Fruit fly (Drosophila melanogaster) whole organism, embryonic: Measurements from ENCODE around the gene Nak.
A peak's percentile ranks its signal among the peaks of the same experiment; 100 is the strongest.

Source experiments
- BtbVII ChIP-seq: fragments of 200-800 bp; sonication (Bioruptor generic); optimal IDR thresholded peaks from 3 replicates; lab custom pipeline; 2017; ENCODE audit warnings: missing biosample characterization, mild to moderate bottlenecking, missing genetic modification characterization
- CG10543 ChIP-seq: fragments of 200-800 bp; sonication (Bioruptor generic); optimal IDR thresholded peaks from 3 replicates; lab custom pipeline; 2017; ENCODE audit warnings: missing biosample characterization, mild to moderate bottlenecking, missing genetic modification characterization, moderate library complexity
- CG11093 ChIP-seq: fragments of 200-800 bp; sonication (Bioruptor generic); IDR thresholded peaks from 3 replicates; pipeline ENCODE4 v1.3.6; 2022; ENCODE audit warnings: missing biosample characterization, missing genetic modification characterization
- CG12071 ChIP-seq: fragments of 200-800 bp; sonication (Bioruptor generic); optimal IDR thresholded peaks from 3 replicates; lab custom pipeline; 2018; ENCODE audit warnings: missing biosample characterization, mild to moderate bottlenecking, missing genetic modification characterization
- CG17385 ChIP-seq: fragments of 200-800 bp; sonication (Bioruptor generic); optimal IDR thresholded peaks from 3 replicates; lab custom pipeline; 2018; ENCODE audit warnings: missing biosample characterization, mild to moderate bottlenecking, missing genetic modification characterization
- CG17912 ChIP-seq: fragments of 200-800 bp; sonication (Bioruptor generic); optimal IDR thresholded peaks from 2 replicates; lab custom pipeline; 2018; ENCODE audit warnings: missing biosample characterization, mild to moderate bottlenecking, missing genetic modification characterization
- CG2678 ChIP-seq: fragments of 200-800 bp; sonication (Bioruptor generic); optimal IDR thresholded peaks from 3 replicates; lab custom pipeline; 2019; ENCODE audit warnings: missing biosample characterization, mild to moderate bottlenecking, missing genetic modification characterization, moderate library complexity
- CG2712 ChIP-seq: fragments of 200-800 bp; optimal IDR thresholded peaks from 3 replicates; lab custom pipeline; 2019; ENCODE audit warnings: missing biosample characterization, mild to moderate bottlenecking, missing genetic modification characterization, moderate library complexity
- CG2889 ChIP-seq: fragments of 200-800 bp; sonication (Bioruptor generic); IDR thresholded peaks from 3 replicates; pipeline ENCODE4 v1.3.6; 2022; ENCODE audit warnings: missing biosample characterization, missing genetic modification characterization
- CG31388 ChIP-seq: fragments of 200-800 bp; sonication (Bioruptor generic); optimal IDR thresholded peaks from 2 replicates; lab custom pipeline; 2016; ENCODE audit warnings: missing biosample characterization, missing genetic modification characterization
- CG32772 ChIP-seq: fragments of 200-800 bp; sonication (Bioruptor generic); IDR thresholded peaks from 2 replicates; pipeline ENCODE4 v1.3.6; 2022; ENCODE audit warnings: missing biosample characterization, missing genetic modification characterization
- CG33213 ChIP-seq: fragments of 200-800 bp; sonication (Bioruptor generic); optimal IDR thresholded peaks from 3 replicates; lab custom pipeline; 2016; ENCODE audit warnings: missing biosample characterization, missing genetic modification characterization
- CG6254 ChIP-seq: fragments of 200-800 bp; sonication (Bioruptor generic); optimal IDR thresholded peaks from 3 replicates; lab custom pipeline; 2017; ENCODE audit warnings: mild to moderate bottlenecking, missing biosample characterization, missing genetic modification reagents, missing genetic modification characterization
- CG6791 ChIP-seq: fragments of 200-800 bp; sonication (Bioruptor generic); IDR thresholded peaks from 3 replicates; pipeline ENCODE4 v1.3.6; 2022; ENCODE audit warnings: missing biosample characterization, missing genetic modification characterization; ENCODE audit not compliant: partially characterized antibody
- CG7786 ChIP-seq: fragments of 200-800 bp; sonication (Bioruptor generic); optimal IDR thresholded peaks from 2 replicates; lab custom pipeline; 2016; ENCODE audit warnings: missing biosample characterization, missing genetic modification characterization
- CG8924 ChIP-seq: fragments of 200-800 bp; optimal IDR thresholded peaks from 3 replicates; lab custom pipeline; 2019; ENCODE audit warnings: missing biosample characterization, mild to moderate bottlenecking, missing genetic modification characterization, moderate library complexity
- CTCF ChIP-seq: fragments of 200-800 bp; sonication (Bioruptor generic); optimal IDR thresholded peaks from 2 replicates; lab custom pipeline; 2017; ENCODE audit warnings: missing biosample characterization, mild to moderate bottlenecking, missing genetic modification characterization, moderate library complexity
- Ets97D ChIP-seq: fragments of 200-800 bp; sonication (Bioruptor generic); optimal IDR thresholded peaks from 3 replicates; lab custom pipeline; 2016; ENCODE audit warnings: missing biosample characterization, missing genetic modification characterization
- HHEX ChIP-seq: fragments of 200-800 bp; sonication (Bioruptor generic); optimal IDR thresholded peaks from 3 replicates; lab custom pipeline; 2017; ENCODE audit warnings: missing biosample characterization, mild to moderate bottlenecking, missing genetic modification characterization, missing genetic modification reagents
- HmgZ ChIP-seq: fragments of 200-800 bp; sonication (Bioruptor generic); optimal IDR thresholded peaks from 2 replicates; lab custom pipeline; 2018; ENCODE audit warnings: missing biosample characterization, mild to moderate bottlenecking, missing genetic modification characterization
- Hr78 ChIP-seq, 2 experiments: fragments of 200-800 bp in 1 of 2; fragments of >200 bp in 1 of 2; sonication (Bioruptor generic) in 1 of 2; optimal IDR thresholded peaks; 2 replicates each; lab custom pipeline; 2017 to 2019; ENCODE audit warnings: missing biosample characterization in 2 of 2, missing genetic modification characterization in 2 of 2, mild to moderate bottlenecking in 1 of 2, moderate library complexity in 1 of 2
- Hsf ChIP-seq: fragments of 200-800 bp; sonication (Bioruptor generic); optimal IDR thresholded peaks from 3 replicates; lab custom pipeline; 2016; ENCODE audit warnings: missing biosample characterization, missing genetic modification characterization
- Lim3 ChIP-seq: fragments of 200-800 bp; sonication (Bioruptor generic); IDR thresholded peaks from 2 replicates; pipeline ENCODE4 v1.3.6; 2022; ENCODE audit warnings: missing biosample characterization, missing genetic modification characterization
- Meics ChIP-seq: fragments of 200-800 bp; sonication (Bioruptor generic); optimal IDR thresholded peaks from 2 replicates; lab custom pipeline; 2017; ENCODE audit warnings: missing biosample characterization, mild to moderate bottlenecking, missing genetic modification characterization
- Mrtf ChIP-seq: fragments of 200-800 bp; sonication (Bioruptor generic); IDR thresholded peaks from 3 replicates; pipeline ENCODE4 v1.3.6; 2022; ENCODE audit warnings: missing biosample characterization, missing genetic modification characterization
- Rfx ChIP-seq: fragments of 200-800 bp; sonication (Bioruptor generic); IDR thresholded peaks from 2 replicates; pipeline ENCODE4 v1.3.6; 2022; ENCODE audit warnings: missing biosample characterization, missing genetic modification characterization
- ap ChIP-seq: fragments of 200-800 bp; sonication (Bioruptor generic); IDR thresholded peaks from 2 replicates; pipeline ENCODE4 v1.3.6; 2022; ENCODE audit warnings: missing biosample characterization, missing genetic modification characterization
- ara ChIP-seq: fragments of 200-800 bp; sonication (Bioruptor generic); IDR thresholded peaks from 2 replicates; pipeline ENCODE4 v1.3.6; 2022; ENCODE audit warnings: missing biosample characterization, missing genetic modification characterization
- az2 ChIP-seq: fragments of 200-800 bp; sonication (Bioruptor generic); optimal IDR thresholded peaks from 3 replicates; lab custom pipeline; 2016; ENCODE audit warnings: missing biosample characterization, missing genetic modification characterization
- bab2 ChIP-seq: fragments of 200-800 bp; sonication (Bioruptor generic); optimal IDR thresholded peaks from 2 replicates; lab custom pipeline; 2016; ENCODE audit warnings: missing biosample characterization, missing genetic modification characterization
- cwo ChIP-seq: fragments of 200-800 bp; sonication (Bioruptor generic); optimal IDR thresholded peaks from 3 replicates; lab custom pipeline; 2017; ENCODE audit warnings: missing biosample characterization, missing genetic modification characterization, mild to moderate bottlenecking, moderate library complexity, missing genetic modification reagents
- da ChIP-seq: fragments of 200-800 bp; sonication (Bioruptor generic); optimal IDR thresholded peaks from 2 replicates; lab custom pipeline; 2016; ENCODE audit warnings: missing biosample characterization, missing genetic modification characterization
- dan ChIP-seq: fragments of 200-800 bp; sonication (Bioruptor generic); IDR thresholded peaks from 2 replicates; pipeline ENCODE4 v1.3.6; 2022; ENCODE audit warnings: missing biosample characterization, missing genetic modification characterization
- emc ChIP-seq: fragments of 200-800 bp; sonication (Bioruptor generic); optimal IDR thresholded peaks from 2 replicates; lab custom pipeline; 2016; ENCODE audit warnings: missing biosample characterization, missing genetic modification characterization
- fd102C ChIP-seq: fragments of 200-800 bp; sonication (Bioruptor generic); optimal IDR thresholded peaks from 2 replicates; lab custom pipeline; 2018; ENCODE audit warnings: missing biosample characterization, mild to moderate bottlenecking, missing genetic modification characterization, moderate library complexity
- gce ChIP-seq: fragments of 200-800 bp; sonication (Bioruptor generic); IDR thresholded peaks from 3 replicates; pipeline ENCODE4 v1.3.6; 2022; ENCODE audit warnings: missing biosample characterization, missing genetic modification characterization
- ham ChIP-seq: fragments of 200-800 bp; sonication (Bioruptor generic); IDR thresholded peaks from 2 replicates; pipeline ENCODE4 v1.3.6; 2022; ENCODE audit warnings: missing biosample characterization, missing genetic modification characterization
- jigr1 ChIP-seq: fragments of 200-800 bp; sonication (Bioruptor generic); IDR thresholded peaks from 3 replicates; pipeline ENCODE4 v1.3.6; 2022; ENCODE audit warnings: missing biosample characterization, missing genetic modification characterization
- jing ChIP-seq: fragments of 200-800 bp; sonication (Bioruptor generic); optimal IDR thresholded peaks from 2 replicates; lab custom pipeline; 2018; ENCODE audit warnings: missing biosample characterization, mild to moderate bottlenecking, missing genetic modification characterization
- kni ChIP-seq: fragments of 200-800 bp; sonication (Bioruptor generic); optimal IDR thresholded peaks from 3 replicates; lab custom pipeline; 2017; ENCODE audit warnings: mild to moderate bottlenecking, missing biosample characterization, missing genetic modification reagents, missing genetic modification characterization
- lab ChIP-seq: fragments of 200-800 bp; sonication (Bioruptor generic); optimal IDR thresholded peaks from 3 replicates; lab custom pipeline; 2017; ENCODE audit warnings: missing biosample characterization, missing genetic modification characterization, mild to moderate bottlenecking, moderate library complexity, missing genetic modification reagents
- maf-S ChIP-seq: fragments of 200-800 bp; sonication (Bioruptor generic); optimal IDR thresholded peaks from 2 replicates; lab custom pipeline; 2016; ENCODE audit warnings: missing biosample characterization, missing genetic modification characterization
- mld ChIP-seq: fragments of 200-800 bp; sonication (Bioruptor generic); IDR thresholded peaks from 3 replicates; pipeline ENCODE4 v1.3.6; 2022; ENCODE audit warnings: missing biosample characterization, missing genetic modification characterization; ENCODE audit not compliant: partially characterized antibody
- nerfin-1 ChIP-seq: fragments of 200-800 bp; sonication (Bioruptor generic); optimal IDR thresholded peaks from 3 replicates; lab custom pipeline; 2019; ENCODE audit warnings: missing biosample characterization, mild to moderate bottlenecking, missing genetic modification characterization, moderate library complexity
- nom ChIP-seq: fragments of 200-800 bp; sonication (Bioruptor generic); optimal IDR thresholded peaks from 2 replicates; lab custom pipeline; 2017; ENCODE audit warnings: missing biosample characterization, missing genetic modification characterization, mild to moderate bottlenecking, moderate library complexity, missing genetic modification reagents
- oc ChIP-seq: fragments of 200-800 bp; sonication (Bioruptor generic); optimal IDR thresholded peaks from 2 replicates; lab custom pipeline; 2018; ENCODE audit warnings: missing biosample characterization, mild to moderate bottlenecking, missing genetic modification characterization, moderate library complexity
- phol ChIP-seq: fragments of 200-800 bp; sonication (Bioruptor generic); optimal IDR thresholded peaks from 3 replicates; lab custom pipeline; 2018; ENCODE audit warnings: missing biosample characterization, mild to moderate bottlenecking, missing genetic modification characterization, moderate library complexity
- sim ChIP-seq: fragments of 200-800 bp; sonication (Bioruptor generic); IDR thresholded peaks from 2 replicates; pipeline ENCODE4 v1.3.6; 2022; ENCODE audit warnings: missing biosample characterization, missing genetic modification characterization
- sna ChIP-seq: fragments of 200-800 bp; sonication (Bioruptor generic); IDR thresholded peaks from 2 replicates; pipeline ENCODE4 v1.3.6; 2022; ENCODE audit warnings: missing biosample characterization, missing genetic modification characterization; ENCODE audit not compliant: partially characterized antibody
- so ChIP-seq: fragments of 200-800 bp; sonication (Bioruptor generic); IDR thresholded peaks from 3 replicates; pipeline ENCODE4 v1.3.6; 2022; ENCODE audit warnings: missing biosample characterization, missing genetic modification characterization
- ssp ChIP-seq: fragments of 200-800 bp; sonication (Bioruptor generic); IDR thresholded peaks from 2 replicates; pipeline ENCODE4 v1.3.6; 2022; ENCODE audit warnings: missing biosample characterization, missing genetic modification characterization

The Nak gene

DNA sequence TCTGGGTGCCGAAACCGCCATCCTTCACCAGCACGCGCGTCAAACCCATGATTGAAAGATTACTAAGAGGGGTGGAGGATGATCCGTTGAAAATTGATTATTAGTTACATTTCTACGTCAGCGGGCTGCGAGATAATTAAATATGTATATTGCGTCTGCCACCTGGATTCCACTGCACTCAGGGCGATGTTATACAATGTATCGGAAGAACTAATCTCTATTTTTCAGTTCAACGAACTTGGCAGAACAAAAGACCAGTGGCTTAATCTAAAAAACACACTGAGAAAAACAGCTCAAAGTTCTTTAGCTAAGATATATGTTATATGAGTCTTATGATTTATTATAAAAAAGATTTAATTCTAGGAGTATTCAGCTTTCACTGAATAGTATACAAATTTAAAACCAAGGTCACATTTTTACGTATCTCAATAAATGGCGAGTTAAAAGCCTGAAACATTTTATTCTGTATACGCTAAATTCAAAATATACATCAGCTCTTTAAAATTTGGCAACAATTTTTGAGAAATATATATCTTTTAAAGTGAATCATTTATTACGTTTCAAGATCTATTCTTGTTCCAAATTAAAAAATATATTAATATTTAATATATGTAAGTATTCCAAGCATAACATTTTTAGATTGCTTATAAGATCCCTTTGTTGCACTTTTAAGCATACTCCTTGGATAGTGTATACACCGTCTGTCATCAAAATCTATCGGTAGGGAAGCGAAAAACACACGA, 14.9 kb downstream of the Nak start (continued):
- no peak for TF ChIP-seq CG32772 (GFP tag; lab: Robert Waterston, UW)
- no peak for TF ChIP-seq dan (GFP tag; lab: Robert Waterston, UW)
- no peak for TF ChIP-seq Hr78 (GFP tag; optimal IDR thresholded peaks at IDR 0.05; lab: Kevin White, UChicago)
- no peak for TF ChIP-seq HHEX (GFP tag; lab: Kevin White, UChicago)
- no peak for TF ChIP-seq oc
- peak; percentile 73 for TF ChIP-seq CG2678
- TF ChIP-seq jigr1 (GFP tag; lab: Robert Waterston, UW) = no peak
- TF ChIP-seq ham (GFP tag; lab: Robert Waterston, UW) = no peak
- no peak for TF ChIP-seq Ets97D (GFP tag; lab: Kevin White, UChicago)
- TF ChIP-seq lab (GFP tag; lab: Kevin White, UChicago) = no peak
- no peak for TF ChIP-seq maf-S
- peak; percentile 18 for TF ChIP-seq phol (tag; lab: Kevin White, UChicago)
- TF ChIP-seq BtbVII (GFP tag; lab: Kevin White, UChicago) = peak; percentile 8
- no peak for TF ChIP-seq CG2889
- TF ChIP-seq mld = no peak
- no peak for TF ChIP-seq CG10543
- TF ChIP-seq Meics (GFP tag; lab: Kevin White, UChicago) = peak; percentile 73
- TF ChIP-seq CG12071 (GFP tag; lab: Kevin White, UChicago) = no peak
- TF ChIP-seq fd102C (GFP tag; lab: Kevin White, UChicago) = no peak
- no peak for TF ChIP-seq CG17912 (GFP tag; lab: Kevin White, UChicago)
- TF ChIP-seq CG17385 (GFP tag; lab: Kevin White, UChicago) = peak; percentile 10
- no peak for TF ChIP-seq CG31388
- TF ChIP-seq cwo (GFP tag; lab: Kevin White, UChicago) = peak; percentile 17
- no peak for TF ChIP-seq nerfin-1 (tag; lab: Kevin White, UChicago)
- TF ChIP-seq emc = no peak
- TF ChIP-seq Lim3 (GFP tag; lab: Robert Waterston, UW) = no peak
- TF ChIP-seq az2 = peak; percentile 29
- TF ChIP-seq Mrtf (GFP tag; lab: Robert Waterston, UW) = no peak
- no peak for TF ChIP-seq CG6791 (GFP tag; lab: Robert Waterston, UW)
- no peak for TF ChIP-seq so (GFP tag; lab: Robert Waterston, UW)
- no peak for TF ChIP-seq ssp (GFP tag; lab: Robert Waterston, UW)
- TF ChIP-seq CG7786 (GFP tag; lab: Kevin White, UChicago) = no peak
- no peak for TF ChIP-seq ara (GFP tag; lab: Robert Waterston, UW)
- no peak for TF ChIP-seq jing
- no peak for TF ChIP-seq CG11093 (GFP tag; lab: Robert Waterston, UW)
- no peak for TF ChIP-seq CTCF (GFP tag; lab: Kevin White, UChicago)
- TF ChIP-seq HmgZ = peak; percentile 10
- TF ChIP-seq CG33213 (GFP tag; lab: Kevin White, UChicago) = no peak
- TF ChIP-seq bab2 = no peak
- TF ChIP-seq Rfx (GFP tag; lab: Robert Waterston, UW) = peak; percentile 61; the same call in 1 of the 2 replicates
- no peak for TF ChIP-seq nom
- TF ChIP-seq CG6254 (GFP tag; lab: Kevin White, UChicago) = no peak
- TF ChIP-seq sna (GFP tag; lab: Robert Waterston, UW) = no peak
- no peak for TF ChIP-seq kni (GFP tag; lab: Kevin White, UChicago)
- TF ChIP-seq sim (GFP tag; lab: Robert Waterston, UW) = no peak
- TF ChIP-seq da (GFP tag; lab: Kevin White, UChicago) = no peak
- peak; percentile 34 for TF ChIP-seq CG2712 (tag; lab: Kevin White, UChicago)
- no peak for TF ChIP-seq gce (GFP tag; lab: Robert Waterston, UW)
- TF ChIP-seq Hsf (GFP tag; lab: Kevin White, UChicago) = no peak
- TF ChIP-seq ap (GFP tag; lab: Robert Waterston, UW) = no peak
- TF ChIP-seq CG8924 = peak; percentile 60
